Worm (Caenorhabditis elegans) whole organism, early embryonic: ENCODE results near the gene Y45F3A.8.

Experiments used
- B0310.2 ChIP-seq: sonication (generic microtip); optimal IDR thresholded peaks from 2 replicates; lab custom pipeline; 2016; ENCODE audit warnings: mild to moderate bottlenecking, missing genetic modification characterization, missing compliant biosample characterization
- F13C5.2 ChIP-seq: sonication (generic microtip); optimal IDR thresholded peaks from 2 replicates; lab custom pipeline; 2017; ENCODE audit warnings: mild to moderate bottlenecking, missing genetic modification characterization, inconsistent platforms, missing compliant biosample characterization
- aly-1 ChIP-seq: sonication (generic microtip); optimal IDR thresholded peaks from 2 replicates; lab custom pipeline; 2016; ENCODE audit warnings: missing genetic modification characterization, missing compliant biosample characterization
- ama-1 ChIP-seq: fragments of 150-350 bp; optimal IDR thresholded peaks from 2 replicates; lab custom pipeline; 2014
- ceh-13 ChIP-seq: fragments of 200-800 bp; sonication (Bioruptor generic); optimal IDR thresholded peaks from 2 replicates; lab custom pipeline; 2018; ENCODE audit warnings: mild to moderate bottlenecking, missing genetic modification characterization, missing compliant biosample characterization
- ceh-36 ChIP-seq: sonication (generic microtip); optimal IDR thresholded peaks from 2 replicates; lab custom pipeline; 2016; ENCODE audit warnings: missing genetic modification characterization, inconsistent platforms, missing compliant biosample characterization
- ets-7 ChIP-seq: sonication (generic microtip); optimal IDR thresholded peaks from 2 replicates; lab custom pipeline; 2016; ENCODE audit warnings: missing genotype, missing genetic modification characterization, missing compliant biosample characterization
- flt-1 ChIP-seq: fragments of 200-800 bp; sonication (Bioruptor generic); IDR thresholded peaks from 2 replicates; pipeline ENCODE4 v1.3.6; 2022; ENCODE audit warnings: missing genetic modification characterization, missing compliant biosample characterization
- hmbx-1 ChIP-seq: sonication (generic microtip); optimal IDR thresholded peaks from 2 replicates; lab custom pipeline; 2016; ENCODE audit warnings: mild to moderate bottlenecking, missing genetic modification characterization, missing compliant biosample characterization
- hmg-4 ChIP-seq: fragments of 200-800 bp; sonication (Bioruptor generic); optimal IDR thresholded peaks from 2 replicates; lab custom pipeline; 2018; ENCODE audit warnings: mild to moderate bottlenecking, missing genetic modification characterization, missing compliant biosample characterization
- hnd-1 ChIP-seq: sonication (generic microtip); optimal IDR thresholded peaks from 2 replicates; lab custom pipeline; 2016; ENCODE audit warnings: missing genetic modification characterization, missing compliant biosample characterization
- pes-1 ChIP-seq: fragments of 200-800 bp; sonication (Bioruptor generic); IDR thresholded peaks from 2 replicates; pipeline ENCODE4 v1.3.6; 2022; ENCODE audit warnings: missing genetic modification reagents, missing genetic modification characterization, missing compliant biosample characterization
- scrt-1 ChIP-seq: fragments of 200-800 bp; sonication (Bioruptor generic); IDR thresholded peaks from 2 replicates; pipeline ENCODE4 v1.3.6; 2022; ENCODE audit warnings: missing genetic modification characterization, missing compliant biosample characterization
- sea-1 ChIP-seq: fragments of 200-800 bp; sonication (Bioruptor generic); conservative IDR thresholded peaks from 2 replicates; pipeline ENCODE4 v1.3.6; 2022; ENCODE audit warnings: missing genetic modification characterization, missing compliant biosample characterization
- tbx-11 ChIP-seq: fragments of 200-800 bp; sonication (Bioruptor generic); IDR thresholded peaks from 2 replicates; pipeline ENCODE4 v1.3.6; 2022; ENCODE audit warnings: missing genetic modification characterization, missing compliant biosample characterization
- tbx-37 ChIP-seq: fragments of 200-800 bp; sonication (Bioruptor generic); conservative IDR thresholded peaks from 2 replicates; pipeline ENCODE4 v1.3.6; 2022; ENCODE audit warnings: missing genetic modification reagents, missing genetic modification characterization, missing compliant biosample characterization
- tra-4 ChIP-seq: sonication (generic microtip); optimal IDR thresholded peaks from 2 replicates; lab custom pipeline; 2017; ENCODE audit warnings: missing genetic modification characterization, missing compliant biosample characterization

Y45F3A.8 gene

DNA sequence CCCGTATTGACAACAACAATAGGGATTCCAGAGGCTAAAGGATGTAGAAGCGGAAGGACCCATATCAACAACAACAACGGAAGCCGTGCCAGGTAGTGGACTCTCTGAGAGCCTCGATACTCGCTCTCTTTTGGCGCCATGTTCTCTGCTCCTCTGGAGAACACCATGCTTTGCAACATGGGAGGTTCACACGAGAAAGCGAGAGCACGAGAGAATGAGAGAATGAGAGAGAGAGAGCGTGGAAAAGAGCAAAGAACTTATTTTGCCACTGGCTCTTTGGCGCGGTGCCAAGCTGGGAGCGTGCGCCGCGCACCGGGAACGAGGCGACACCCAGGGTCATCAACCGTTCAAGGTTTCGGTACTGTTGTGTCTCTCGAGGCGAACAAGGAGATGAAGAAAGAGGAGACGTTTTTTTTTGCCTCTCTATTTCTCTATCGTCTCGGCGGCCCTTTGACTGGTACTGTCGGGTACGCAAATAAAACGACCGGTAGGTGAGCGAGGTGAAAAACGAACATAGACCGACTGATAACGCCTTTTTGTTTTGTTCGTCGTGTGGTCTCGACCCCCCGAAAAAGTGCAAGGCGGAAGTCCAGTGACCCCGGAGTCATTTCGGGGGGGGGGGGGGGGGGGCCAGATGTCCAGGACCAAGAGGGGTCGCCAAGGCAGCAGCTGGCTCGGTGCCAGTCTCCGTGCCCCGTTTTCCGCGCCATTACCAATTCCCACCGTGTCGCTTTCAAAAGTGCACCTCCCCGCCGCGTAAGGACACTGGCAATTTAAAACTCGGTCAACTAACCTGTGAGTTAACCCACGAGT lies 40.2 kb upstream of the Y45F3A.8 start, which contains the start of gene Y39A1A.10:
Y39A1A.10 (plus strand) TSS at position 139 of the 813 bp plus-strand sequence.
- no peak for TF ChIP-seq hmbx-1 (tag; lab: Kevin White, UChicago)
- TF ChIP-seq hnd-1 (tag; lab: Kevin White, UChicago): no peak
- TF ChIP-seq hmg-4 (GFP tag; lab: Kevin White, UChicago): no peak

DNA sequence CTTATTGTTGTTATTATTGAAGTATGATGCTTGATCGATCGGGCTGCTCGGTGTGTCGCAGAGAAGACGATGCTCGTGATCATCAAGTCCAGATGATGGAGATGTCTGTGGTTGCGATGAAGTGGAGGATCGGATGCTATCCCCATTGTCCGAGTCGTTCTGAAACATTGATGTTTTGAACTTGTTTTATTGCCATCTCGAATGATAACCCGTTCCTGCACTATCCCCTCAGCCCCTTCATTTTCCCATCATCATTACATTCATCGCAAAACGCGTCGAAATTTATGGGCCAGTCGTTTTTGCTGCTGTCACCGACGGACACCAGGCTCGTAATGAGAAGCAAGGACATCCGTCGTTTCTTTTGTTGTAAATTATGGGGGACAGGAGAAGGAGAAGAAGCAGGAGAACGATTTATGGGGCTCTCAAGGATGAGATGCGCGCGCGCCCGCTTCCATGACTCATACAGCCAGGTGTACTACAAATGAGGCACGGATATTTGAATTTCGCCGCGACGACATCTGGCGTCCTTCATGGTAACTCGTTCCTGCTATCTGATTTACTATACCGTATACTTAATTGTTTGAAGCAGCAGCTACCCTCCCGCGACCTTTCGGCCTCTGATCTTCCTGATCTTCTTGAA lies 39.4 kb upstream of the Y45F3A.8 start:
- no peak for TF ChIP-seq sea-1 (GFP tag; lab: Robert Waterston, UW)
- TF ChIP-seq ets-7 (tag; lab: Kevin White, UChicago): no peak
- TF ChIP-seq hnd-1 (tag; lab: Kevin White, UChicago): no peak
- TF ChIP-seq tbx-11 (GFP tag; lab: Robert Waterston, UW): no peak
- TF ChIP-seq scrt-1 (GFP tag; lab: Robert Waterston, UW): no peak
- no peak for TF ChIP-seq ceh-36 (tag; lab: Kevin White, UChicago)
- TF ChIP-seq F13C5.2 (tag; lab: Kevin White, UChicago): no peak
- TF ChIP-seq ceh-13 (GFP tag; lab: Kevin White, UChicago): no peak
- no peak for TF ChIP-seq ama-1 (lab: Kevin White, UChicago)
- no peak for TF ChIP-seq flt-1 (GFP tag; lab: Robert Waterston, UW)
- no peak for TF ChIP-seq B0310.2 (tag; lab: Kevin White, UChicago)
- TF ChIP-seq pes-1 (GFP tag; lab: Robert Waterston, UW): no peak
- no peak for TF ChIP-seq hmg-4 (GFP tag; lab: Kevin White, UChicago)
- TF ChIP-seq hmbx-1 (tag; lab: Kevin White, UChicago): no peak
- no peak for TF ChIP-seq tbx-37
- TF ChIP-seq tra-4 (tag; lab: Kevin White, UChicago): no peak
- TF ChIP-seq aly-1 (tag; lab: Kevin White, UChicago): no peak

DNA sequence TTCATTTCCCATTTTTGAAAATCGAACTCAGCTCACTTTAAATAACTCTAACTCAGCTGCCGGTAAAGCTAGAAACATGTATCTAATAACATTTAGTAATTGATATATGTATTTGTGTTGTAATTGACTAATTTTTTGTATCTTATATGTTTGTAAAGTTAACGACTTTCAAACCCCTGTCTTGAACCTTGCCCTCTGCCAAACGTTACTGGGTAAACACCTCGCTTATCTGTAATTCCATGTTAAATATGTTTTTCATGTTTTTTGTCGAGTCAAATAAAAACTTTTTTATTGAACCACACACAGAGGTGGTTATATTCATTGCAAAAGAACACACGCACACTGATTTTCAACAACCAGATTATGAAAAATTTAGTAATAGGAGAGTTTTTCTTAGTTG lies 37.2 kb upstream of the Y45F3A.8 start:
- no peak for TF ChIP-seq sea-1 (GFP tag; lab: Robert Waterston, UW)
- no peak for TF ChIP-seq ceh-36 (tag; lab: Kevin White, UChicago)
- no peak for TF ChIP-seq tbx-37
- TF ChIP-seq scrt-1 (GFP tag; lab: Robert Waterston, UW): no peak
- no peak for TF ChIP-seq flt-1 (GFP tag; lab: Robert Waterston, UW)
- TF ChIP-seq hmbx-1 (tag; lab: Kevin White, UChicago): no peak
- TF ChIP-seq ama-1 (lab: Kevin White, UChicago): no peak
- TF ChIP-seq hmg-4 (GFP tag; lab: Kevin White, UChicago): no peak
- no peak for TF ChIP-seq B0310.2 (tag; lab: Kevin White, UChicago)
- TF ChIP-seq hnd-1 (tag; lab: Kevin White, UChicago): no peak
- no peak for TF ChIP-seq tbx-11 (GFP tag; lab: Robert Waterston, UW)
- no peak for TF ChIP-seq aly-1 (tag; lab: Kevin White, UChicago)
- no peak for TF ChIP-seq F13C5.2 (tag; lab: Kevin White, UChicago)
- no peak for TF ChIP-seq tra-4 (tag; lab: Kevin White, UChicago)
- no peak for TF ChIP-seq ceh-13 (GFP tag; lab: Kevin White, UChicago)
- no peak for TF ChIP-seq pes-1 (GFP tag; lab: Robert Waterston, UW)
- no peak for TF ChIP-seq ets-7 (tag; lab: Kevin White, UChicago)

DNA sequence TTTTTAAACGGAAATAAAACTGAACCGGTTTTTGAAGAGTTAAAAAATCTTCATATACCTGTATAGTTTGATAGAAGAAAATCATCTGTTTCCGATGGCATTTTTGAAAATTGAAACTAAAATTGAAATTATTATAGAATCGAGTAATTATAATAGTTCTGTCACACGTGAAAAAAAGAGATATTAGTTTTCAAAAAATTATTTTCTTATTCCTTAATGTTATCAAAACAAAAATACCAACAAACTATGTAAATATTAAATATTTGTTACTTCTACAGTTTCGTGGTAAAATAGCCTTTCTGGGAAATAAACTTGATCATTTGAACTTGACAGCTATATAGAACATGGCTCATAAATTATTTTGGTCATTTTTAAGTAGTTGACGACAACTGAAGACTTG lies 36.4 kb upstream of the Y45F3A.8 start, which contains the start of gene swt-4:
swt-4 (minus strand) TSS at position 101 of the 400 bp plus-strand sequence.
- TF ChIP-seq tbx-11 (GFP tag; lab: Robert Waterston, UW) (no peak), hmg-4 (GFP tag; lab: Kevin White, UChicago) (no peak), ceh-36 (tag; lab: Kevin White, UChicago) (no peak), flt-1 (GFP tag; lab: Robert Waterston, UW) (no peak), F13C5.2 (tag; lab: Kevin White, UChicago) (no peak), aly-1 (tag; lab: Kevin White, UChicago) (no peak), pes-1 (GFP tag; lab: Robert Waterston, UW) (no peak), hnd-1 (tag; lab: Kevin White, UChicago) (no peak), sea-1 (GFP tag; lab: Robert Waterston, UW) (no peak)

DNA sequence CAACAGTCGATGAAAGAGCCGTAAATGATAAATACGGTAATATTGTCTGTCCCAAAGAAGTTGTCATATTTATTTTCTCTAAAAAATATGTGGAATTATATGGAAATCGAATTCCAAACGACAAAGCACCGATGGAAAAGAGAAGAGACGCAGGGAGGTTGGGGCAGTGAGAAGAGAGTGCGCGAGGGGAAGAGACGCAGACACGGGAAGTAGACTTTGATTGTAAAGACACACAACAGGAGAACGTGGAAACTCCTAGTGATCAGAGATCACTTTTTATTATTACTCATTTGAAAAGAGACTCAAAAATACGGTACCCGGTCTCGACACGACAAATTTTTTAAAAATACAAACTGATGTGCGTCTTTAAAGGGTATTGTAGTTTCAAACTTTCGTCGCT lies 35.7 kb upstream of the Y45F3A.8 start:
- TF ChIP-seq hnd-1 (tag; lab: Kevin White, UChicago) (no peak), aly-1 (tag; lab: Kevin White, UChicago) (no peak), hmbx-1 (tag; lab: Kevin White, UChicago) (no peak), ets-7 (tag; lab: Kevin White, UChicago) (no peak), F13C5.2 (tag; lab: Kevin White, UChicago) (no peak), pes-1 (GFP tag; lab: Robert Waterston, UW) (no peak), tbx-11 (GFP tag; lab: Robert Waterston, UW) (no peak), ama-1 (lab: Kevin White, UChicago) (no peak), B0310.2 (tag; lab: Kevin White, UChicago) (no peak), scrt-1 (GFP tag; lab: Robert Waterston, UW) (no peak), tbx-37 (no peak), sea-1 (GFP tag; lab: Robert Waterston, UW) (no peak), ceh-13 (GFP tag; lab: Kevin White, UChicago) (no peak), flt-1 (GFP tag; lab: Robert Waterston, UW) (no peak), ceh-36 (tag; lab: Kevin White, UChicago) (no peak), hmg-4 (GFP tag; lab: Kevin White, UChicago) (no peak), tra-4 (tag; lab: Kevin White, UChicago) (no peak)

DNA sequence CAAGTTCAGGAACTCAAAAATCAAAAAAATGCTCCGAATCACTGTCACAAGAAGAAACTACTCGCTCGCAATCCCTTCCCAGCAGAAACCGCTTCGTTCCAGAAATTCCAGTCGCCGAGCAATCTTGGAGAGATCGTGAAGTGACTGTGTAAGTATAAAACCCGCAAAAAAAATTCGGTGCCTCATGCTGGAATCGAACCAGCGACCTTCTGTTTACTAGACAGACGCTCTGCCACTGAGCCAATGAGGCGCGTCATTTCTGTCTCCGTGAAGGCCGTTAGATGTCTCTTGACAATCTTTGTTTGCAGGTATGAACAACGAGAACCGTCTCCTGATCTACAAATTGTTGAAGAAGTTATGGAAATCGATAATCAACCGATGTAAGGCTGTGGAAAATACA lies 31.9 kb upstream of the Y45F3A.8 start:
- TF ChIP-seq aly-1 (tag; lab: Kevin White, UChicago): peak; percentile 90
- peak; percentile 67 for TF ChIP-seq tra-4 (tag; lab: Kevin White, UChicago)
- peak; percentile 92 for TF ChIP-seq flt-1 (GFP tag; lab: Robert Waterston, UW)
- TF ChIP-seq ama-1 (lab: Kevin White, UChicago): no peak
- peak; percentile 68 for TF ChIP-seq hnd-1 (tag; lab: Kevin White, UChicago)
- TF ChIP-seq B0310.2 (tag; lab: Kevin White, UChicago): peak; percentile 47
- peak; percentile 89 for TF ChIP-seq sea-1 (GFP tag; lab: Robert Waterston, UW)
- peak; percentile 78 for TF ChIP-seq tbx-37
- TF ChIP-seq F13C5.2 (tag; lab: Kevin White, UChicago): peak; percentile 69
- peak; percentile 65 for TF ChIP-seq ceh-13 (GFP tag; lab: Kevin White, UChicago)
- TF ChIP-seq tbx-11 (GFP tag; lab: Robert Waterston, UW): peak; percentile 86
- peak; percentile 87 for TF ChIP-seq ceh-36 (tag; lab: Kevin White, UChicago)
- TF ChIP-seq hmg-4 (GFP tag; lab: Kevin White, UChicago): peak; percentile 90
- TF ChIP-seq scrt-1 (GFP tag; lab: Robert Waterston, UW): peak; percentile 93
- peak; percentile 63 for TF ChIP-seq hmbx-1 (tag; lab: Kevin White, UChicago)
- TF ChIP-seq pes-1 (GFP tag; lab: Robert Waterston, UW): peak; percentile 92
- no peak for TF ChIP-seq ets-7 (tag; lab: Kevin White, UChicago)
